Worm (Caenorhabditis elegans) whole organism, late embryonic: ENCODE results near the gene F59D12.2.

Experiments
- K09A11.1 ChIP-seq: sonication (generic microtip); optimal IDR thresholded peaks from 2 replicates; lab custom pipeline; 2017; ENCODE audit warnings: antibody characterized with exemption, mild to moderate bottlenecking, missing genetic modification characterization, missing compliant biosample characterization; ENCODE audit not compliant: insufficient read depth
- ama-1 ChIP-seq: fragments of 150-350 bp; optimal IDR thresholded peaks from 2 replicates; lab custom pipeline; 2014
- ceh-45 ChIP-seq: fragments of 200-800 bp; sonication (Bioruptor generic); IDR thresholded peaks from 2 replicates; pipeline ENCODE4 v1.3.6; 2022; ENCODE audit warnings: missing genetic modification reagents, missing genetic modification characterization, missing compliant biosample characterization
- ceh-6 ChIP-seq: fragments of 200-800 bp; sonication (Bioruptor generic); optimal IDR thresholded peaks from 2 replicates; lab custom pipeline; 2018; ENCODE audit warnings: mild to moderate bottlenecking, missing genetic modification characterization, missing compliant biosample characterization
- dmd-4 ChIP-seq: sonication (generic microtip); optimal IDR thresholded peaks from 2 replicates; lab custom pipeline; 2016; ENCODE audit warnings: borderline replicate concordance, missing genetic modification characterization, missing compliant biosample characterization
- elt-2 ChIP-seq: sonication (generic microtip); optimal IDR thresholded peaks from 2 replicates; lab custom pipeline; 2016; ENCODE audit warnings: missing genetic modification reagents, missing genetic modification characterization, missing compliant biosample characterization
- ets-4 ChIP-seq: sonication (generic microtip); optimal IDR thresholded peaks from 2 replicates; lab custom pipeline; 2016; ENCODE audit warnings: missing genetic modification characterization, missing compliant biosample characterization
- nhr-11 ChIP-seq: fragments of 150-350 bp; optimal IDR thresholded peaks from 2 replicates; lab custom pipeline; 2014; ENCODE audit warnings: missing biosample characterization, missing genetic modification characterization
- pqm-1 ChIP-seq: sonication (generic microtip); optimal IDR thresholded peaks from 2 replicates; lab custom pipeline; 2016; ENCODE audit warnings: missing genetic modification characterization, missing compliant biosample characterization
- ref-2 ChIP-seq: sonication (generic microtip); optimal IDR thresholded peaks from 2 replicates; lab custom pipeline; 2016; ENCODE audit warnings: missing genetic modification characterization, missing compliant biosample characterization
- rnt-1 ChIP-seq: sonication (generic microtip); optimal IDR thresholded peaks from 2 replicates; lab custom pipeline; 2016; ENCODE audit warnings: missing genetic modification characterization, missing compliant biosample characterization
- tbx-2 ChIP-seq: sonication (generic microtip); optimal IDR thresholded peaks from 2 replicates; lab custom pipeline; 2016; ENCODE audit warnings: missing genetic modification characterization, missing compliant biosample characterization
- unc-42 ChIP-seq: sonication (generic microtip); optimal IDR thresholded peaks from 2 replicates; lab custom pipeline; 2016; ENCODE audit warnings: missing genotype, missing genetic modification characterization, missing compliant biosample characterization
- unc-86 ChIP-seq: sonication (generic microtip); optimal IDR thresholded peaks from 2 replicates; lab custom pipeline; 2016; ENCODE audit warnings: missing genetic modification characterization, missing compliant biosample characterization

- no peak for TF ChIP-seq pqm-1
- TF ChIP-seq ceh-6 (GFP tag; lab: Kevin White, UChicago), result no peak
- TF ChIP-seq ceh-45, result no peak
- TF ChIP-seq ama-1 (lab: Kevin White, UChicago), result no peak
- no peak for TF ChIP-seq unc-86
- no peak for TF ChIP-seq elt-2 (tag; lab: Kevin White, UChicago)
- TF ChIP-seq rnt-1, result no peak
- no peak for TF ChIP-seq nhr-11 (tag; lab: Kevin White, UChicago)
- no peak for TF ChIP-seq ref-2 (tag; lab: Kevin White, UChicago)
- TF ChIP-seq K09A11.1 (tag; lab: Kevin White, UChicago), result no peak
- TF ChIP-seq dmd-4 (tag; lab: Kevin White, UChicago), result no peak
- TF ChIP-seq unc-42, result no peak
- TF ChIP-seq ets-4 (tag; lab: Kevin White, UChicago), result no peak
- no peak for TF ChIP-seq tbx-2
Observed at ce11 chrX:15663740-15664139, 11.8 kb downstream of the F59D12.2 start.
